Worm (Caenorhabditis elegans) whole organism, L1 larva: ENCODE data around the gene ZK550.2.
A peak's percentile ranks its signal among the peaks of the same experiment; 100 is the strongest.

ENCODE experiments used
- C34B4.2 ChIP-seq: sonication (generic microtip); optimal IDR thresholded peaks from 2 replicates; lab custom pipeline; 2017; ENCODE audit warnings: mild to moderate bottlenecking, missing genetic modification characterization, missing compliant biosample characterization
- F16B12.6 ChIP-seq: fragments of 150-350 bp; optimal IDR thresholded peaks from 2 replicates; lab custom pipeline; 2014; ENCODE audit warnings: missing biosample characterization, missing genetic modification characterization
- alr-1 ChIP-seq: fragments of 200-800 bp; sonication (Bioruptor generic); optimal IDR thresholded peaks from 2 replicates; lab custom pipeline; 2018; ENCODE audit warnings: borderline replicate concordance, mild to moderate bottlenecking, missing genetic modification characterization, missing compliant biosample characterization
- aly-2 ChIP-seq: fragments of 150-350 bp; optimal IDR thresholded peaks from 2 replicates; lab custom pipeline; 2014; ENCODE audit warnings: missing biosample characterization, missing genetic modification characterization
- blmp-1 ChIP-seq: fragments of 150-350 bp; optimal IDR thresholded peaks from 2 replicates; lab custom pipeline; 2014; ENCODE audit warnings: missing biosample characterization, missing genetic modification characterization
- ceh-90 ChIP-seq: sonication (generic microtip); optimal IDR thresholded peaks from 2 replicates; lab custom pipeline; 2016; ENCODE audit warnings: missing genetic modification characterization, missing compliant biosample characterization
- elt-3 ChIP-seq, 6 experiments: fragments of 150-350 bp in 1 of 6; sonication (generic microtip); optimal IDR thresholded peaks; 2 replicates each; lab custom pipeline; 2017 to 2018; ENCODE audit warnings: missing biosample characterization in 6 of 6, missing genetic modification characterization in 6 of 6, inconsistent platforms in 1 of 6
- ets-5 ChIP-seq: fragments of 200-800 bp; sonication (Bioruptor generic); IDR thresholded peaks from 2 replicates; pipeline ENCODE4 v1.3.6; 2022; ENCODE audit warnings: missing genetic modification characterization, missing compliant biosample characterization
- fkh-10 ChIP-seq: sonication (generic microtip); optimal IDR thresholded peaks from 2 replicates; lab custom pipeline; 2017; ENCODE audit warnings: missing biosample characterization, missing genetic modification reagents, missing genetic modification characterization
- fos-1 ChIP-seq: fragments of 150-350 bp; optimal IDR thresholded peaks from 2 replicates; lab custom pipeline; 2014; ENCODE audit warnings: missing biosample characterization, missing genetic modification characterization
- grh-1 ChIP-seq: fragments of 200-800 bp; sonication (Bioruptor generic); IDR thresholded peaks from 2 replicates; pipeline ENCODE4 v1.3.6; 2022; ENCODE audit warnings: missing genetic modification reagents, missing genetic modification characterization, missing compliant biosample characterization
- hlh-17 ChIP-seq: fragments of 200-800 bp; sonication (Bioruptor generic); optimal IDR thresholded peaks from 2 replicates; lab custom pipeline; 2018; ENCODE audit warnings: missing genetic modification characterization, mild to moderate bottlenecking, missing compliant biosample characterization, moderate library complexity, borderline replicate concordance
- hlh-4 ChIP-seq: sonication (generic microtip); optimal IDR thresholded peaks from 2 replicates; lab custom pipeline; 2016; ENCODE audit warnings: mild to moderate bottlenecking, missing genetic modification characterization, missing compliant biosample characterization
- hpl-2 ChIP-seq: fragments of 150-350 bp; optimal IDR thresholded peaks from 2 replicates; lab custom pipeline; 2014; ENCODE audit warnings: missing biosample characterization, missing genetic modification reagents, missing genetic modification characterization
- jun-1 ChIP-seq: fragments of 150-350 bp; optimal IDR thresholded peaks from 2 replicates; lab custom pipeline; 2014; ENCODE audit warnings: missing biosample characterization, missing genetic modification reagents, missing genetic modification characterization
- lin-35 ChIP-seq, 2 experiments: fragments of 150-350 bp; optimal IDR thresholded peaks; 2 replicates each; lab custom pipeline; 2014; ENCODE audit warnings: missing biosample characterization in 2 of 2, missing genetic modification characterization in 2 of 2, missing genetic modification reagents in 2 of 2
- lin-39 ChIP-seq: fragments of 150-350 bp; optimal IDR thresholded peaks from 2 replicates; lab custom pipeline; 2014; ENCODE audit warnings: missing biosample characterization, missing genetic modification reagents, missing genetic modification characterization
- lir-3 ChIP-seq: sonication (generic microtip); optimal IDR thresholded peaks from 2 replicates; lab custom pipeline; 2016; ENCODE audit warnings: mild to moderate bottlenecking, missing genetic modification characterization, moderate library complexity, missing compliant biosample characterization; ENCODE audit not compliant: poor library complexity
- lsy-2 ChIP-seq, 2 experiments: fragments of 150-350 bp; optimal IDR thresholded peaks; 2 replicates each; lab custom pipeline; 2014; ENCODE audit warnings: missing biosample characterization in 2 of 2, missing genetic modification characterization in 2 of 2
- mep-1 ChIP-seq: fragments of 150-350 bp; optimal IDR thresholded peaks from 2 replicates; lab custom pipeline; 2014; ENCODE audit warnings: missing biosample characterization, missing genetic modification characterization
- nhr-12 ChIP-seq: sonication (generic microtip); optimal IDR thresholded peaks from 2 replicates; lab custom pipeline; 2017; ENCODE audit warnings: missing biosample characterization, missing genetic modification characterization
- nhr-28 ChIP-seq: fragments of 150-350 bp; optimal IDR thresholded peaks from 2 replicates; lab custom pipeline; 2014; ENCODE audit warnings: missing biosample characterization, missing genetic modification characterization
- nhr-71 ChIP-seq: sonication (generic microtip); optimal IDR thresholded peaks from 2 replicates; lab custom pipeline; 2016; ENCODE audit warnings: mild to moderate bottlenecking, missing genetic modification characterization, moderate library complexity, missing compliant biosample characterization
- nhr-76 ChIP-seq: sonication (generic microtip); optimal IDR thresholded peaks from 2 replicates; lab custom pipeline; 2017; ENCODE audit warnings: missing biosample characterization, missing genetic modification characterization
- nhr-84 ChIP-seq: sonication (generic microtip); optimal IDR thresholded peaks from 2 replicates; lab custom pipeline; 2017; ENCODE audit warnings: missing biosample characterization, missing genetic modification characterization
- nhr-85 ChIP-seq: sonication (generic microtip); peaks from one replicate; lab custom pipeline; 2016; ENCODE audit warnings: missing genetic modification characterization, inconsistent platforms, missing compliant biosample characterization
- pag-3 ChIP-seq: sonication (generic microtip); optimal IDR thresholded peaks from 2 replicates; lab custom pipeline; 2017; ENCODE audit warnings: missing genetic modification characterization, mild to moderate bottlenecking, missing compliant biosample characterization, antibody characterized with exemption, borderline replicate concordance; ENCODE audit not compliant: insufficient read depth
- pax-3 ChIP-seq: fragments of 200-800 bp; sonication (Bioruptor generic); optimal IDR thresholded peaks from 2 replicates; lab custom pipeline; 2018; ENCODE audit warnings: mild to moderate bottlenecking, missing genetic modification characterization, moderate library complexity, missing compliant biosample characterization
- skn-1 ChIP-seq: fragments of 150-350 bp; optimal IDR thresholded peaks from 2 replicates; lab custom pipeline; 2014; ENCODE audit warnings: missing biosample characterization, missing genetic modification characterization
- snu-23 ChIP-seq: sonication (generic microtip); optimal IDR thresholded peaks from 2 replicates; lab custom pipeline; 2016; ENCODE audit warnings: missing genetic modification characterization, missing compliant biosample characterization
- sox-4 ChIP-seq: sonication (generic microtip); optimal IDR thresholded peaks from 2 replicates; lab custom pipeline; 2016; ENCODE audit warnings: missing genetic modification characterization, missing compliant biosample characterization
- sptf-1 ChIP-seq: fragments of 150-350 bp; optimal IDR thresholded peaks from 2 replicates; lab custom pipeline; 2014; ENCODE audit warnings: missing biosample characterization, missing genetic modification characterization
- sup-37 ChIP-seq: fragments of 200-800 bp; sonication (Bioruptor generic); optimal IDR thresholded peaks from 2 replicates; lab custom pipeline; 2018; ENCODE audit warnings: mild to moderate bottlenecking, missing genetic modification characterization, missing compliant biosample characterization
- tlp-1 ChIP-seq: fragments of 150-350 bp; optimal IDR thresholded peaks from 2 replicates; lab custom pipeline; 2014; ENCODE audit warnings: missing biosample characterization, missing genetic modification characterization
- unc-130 ChIP-seq: fragments of 150-350 bp; optimal IDR thresholded peaks from 2 replicates; lab custom pipeline; 2017; ENCODE audit warnings: missing biosample characterization, missing genetic modification characterization, inconsistent platforms
- unc-62 ChIP-seq: fragments of 150-350 bp; optimal IDR thresholded peaks from 2 replicates; lab custom pipeline; 2014; ENCODE audit warnings: missing biosample characterization, missing genetic modification reagents, missing genetic modification characterization
- unc-86 ChIP-seq: sonication (generic microtip); optimal IDR thresholded peaks from 2 replicates; lab custom pipeline; 2016; ENCODE audit warnings: missing genetic modification characterization, missing compliant biosample characterization
- unc-98 ChIP-seq: fragments of 200-800 bp; sonication (Bioruptor generic); IDR thresholded peaks from 2 replicates; pipeline ENCODE4 v1.3.6; 2022; ENCODE audit warnings: missing genetic modification characterization, missing compliant biosample characterization
- vab-15 ChIP-seq: sonication (generic microtip); optimal IDR thresholded peaks from 2 replicates; lab custom pipeline; 2017; ENCODE audit warnings: missing genotype, mild to moderate bottlenecking, missing genetic modification characterization, missing compliant biosample characterization
- xbp-1 ChIP-seq: sonication (generic microtip); optimal IDR thresholded peaks from 2 replicates; lab custom pipeline; 2016; ENCODE audit warnings: missing genetic modification characterization, missing compliant biosample characterization
- ztf-11 ChIP-seq, 2 experiments: sonication (generic microtip); optimal IDR thresholded peaks; 2 replicates each; lab custom pipeline; 2016 to 2017; ENCODE audit warnings: missing genetic modification characterization in 2 of 2, missing biosample characterization in 1 of 2, missing compliant biosample characterization in 1 of 2
- ztf-4 ChIP-seq: fragments of 150-350 bp; optimal IDR thresholded peaks from 2 replicates; lab custom pipeline; 2014; ENCODE audit warnings: missing biosample characterization, missing genetic modification characterization

Gene ZK550.2

DNA sequence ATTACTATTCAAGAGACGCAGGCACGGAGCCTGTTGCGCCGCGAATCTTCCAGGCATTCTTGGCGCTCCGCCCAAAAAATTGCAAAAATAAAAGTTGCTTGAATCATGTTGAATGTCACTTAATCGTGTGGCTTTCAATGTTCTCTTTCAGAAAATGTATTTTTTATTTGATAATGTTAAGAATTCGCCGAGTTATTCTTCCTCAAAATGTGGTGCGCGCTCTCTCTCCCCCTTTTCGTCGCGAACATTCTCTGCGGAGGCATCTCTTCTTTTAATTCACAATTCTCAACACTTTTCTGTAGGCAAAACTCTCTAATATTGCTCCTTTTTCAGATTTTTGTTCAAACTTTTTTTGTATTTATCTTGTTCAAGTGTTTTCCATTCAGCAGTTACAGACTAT, 33.0 kb downstream of the ZK550.2 start (continued):
- peak; percentile 68 for TF ChIP-seq C34B4.2 (tag; lab: Kevin White, UChicago)
- TF ChIP-seq ztf-4 (tag; lab: Kevin White, UChicago) = peak; percentile 95
- TF ChIP-seq aly-2 (tag; lab: Kevin White, UChicago) = peak; percentile 92
- TF ChIP-seq ceh-90 (tag; lab: Kevin White, UChicago) = peak; percentile 69
- no peak for TF ChIP-seq tlp-1 (tag; lab: Kevin White, UChicago)
- peak; percentile 83 to 90 for TF ChIP-seq lin-35 (GFP tag; optimal IDR thresholded peaks at IDR 0.05; lab: Kevin White, UChicago)
- TF ChIP-seq skn-1 = peak; percentile 87
- TF ChIP-seq unc-130 (tag; lab: Kevin White, UChicago) = peak; percentile 91
- no peak for TF ChIP-seq pag-3 (tag; lab: Kevin White, UChicago)
- TF ChIP-seq F16B12.6 (tag; lab: Kevin White, UChicago) = peak; percentile 49
- TF ChIP-seq mep-1 (tag; lab: Kevin White, UChicago) = peak; percentile 95
- TF ChIP-seq elt-3 (tag; optimal IDR thresholded peaks at IDR 0.05; lab: Kevin White, UChicago) = peak; percentile 31 to 96 (median 66)
- no peak for TF ChIP-seq nhr-84 (tag; lab: Kevin White, UChicago)
- TF ChIP-seq nhr-71 (tag; lab: Kevin White, UChicago) = peak; percentile 100
- TF ChIP-seq sox-4 = peak; percentile 93
- TF ChIP-seq snu-23 = peak; percentile 99
- TF ChIP-seq unc-98 = peak; percentile 86
- TF ChIP-seq fos-1 (tag; lab: Kevin White, UChicago) = peak; percentile 94
- peak; percentile 96 for TF ChIP-seq jun-1 (tag; lab: Kevin White, UChicago)
- peak; percentile 80 for TF ChIP-seq lir-3 (tag; lab: Kevin White, UChicago)
- peak; percentile 97 for TF ChIP-seq sup-37
- peak; percentile 64 for TF ChIP-seq nhr-76 (tag; lab: Kevin White, UChicago)
- peak; percentile 99 for TF ChIP-seq fkh-10 (GFP tag; lab: Kevin White, UChicago)
- TF ChIP-seq nhr-28 (tag; lab: Kevin White, UChicago) = peak; percentile 56
- TF ChIP-seq xbp-1 = peak; percentile 98
- TF ChIP-seq nhr-12 (tag; lab: Kevin White, UChicago) = no peak
- TF ChIP-seq grh-1 (GFP tag; lab: Robert Waterston, UW) = peak; percentile 95
- no peak for TF ChIP-seq sptf-1
- TF ChIP-seq blmp-1 (tag; lab: Kevin White, UChicago) = peak; percentile 80
- no peak for TF ChIP-seq alr-1 (tag; lab: Kevin White, UChicago)
- TF ChIP-seq lin-39 = peak; percentile 91
- peak; percentile 94 for TF ChIP-seq vab-15 (tag; lab: Kevin White, UChicago)
- TF ChIP-seq nhr-85 (tag; lab: Kevin White, UChicago) = peak; percentile 99
- no peak for TF ChIP-seq ets-5
- peak; percentile 72 for TF ChIP-seq hlh-4 (tag; lab: Kevin White, UChicago)
- TF ChIP-seq ztf-11 (tag; optimal IDR thresholded peaks at IDR 0.05; lab: Kevin White, UChicago) = peak; percentile 59 to 96
- peak; percentile 94 for TF ChIP-seq hpl-2
- peak; percentile 23 for TF ChIP-seq hlh-17 (GFP tag; lab: Kevin White, UChicago)
- peak; percentile 90 to 96 for TF ChIP-seq lsy-2 (tag; optimal IDR thresholded peaks at IDR 0.05; lab: Kevin White, UChicago)
- peak; percentile 99 for TF ChIP-seq unc-86 (tag; lab: Kevin White, UChicago)
- peak; percentile 37 for TF ChIP-seq unc-62
- peak; percentile 99 for TF ChIP-seq pax-3 (tag; lab: Kevin White, UChicago)
